Worm (Caenorhabditis elegans) whole organism, L1 larva: Measurements from ENCODE around the gene T13H5.1.

Experiments used
- dsc-1 ChIP-seq: sonication (generic microtip); optimal IDR thresholded peaks from 2 replicates; lab custom pipeline; 2016; ENCODE audit warnings: mild to moderate bottlenecking, missing genetic modification characterization, missing compliant biosample characterization
- sptf-1 ChIP-seq: fragments of 150-350 bp; optimal IDR thresholded peaks from 2 replicates; lab custom pipeline; 2014; ENCODE audit warnings: missing biosample characterization, missing genetic modification characterization

ce11 chrII:8457438-8457837, 51.4 kb downstream of the T13H5.1 start, which contains the start of gene zyg-9:
- TF ChIP-seq sptf-1 (tag; lab: Kevin White, UChicago) (no peak), dsc-1 (tag; lab: Kevin White, UChicago) (no peak)
